Fruit fly (Drosophila melanogaster) whole organism, adult: Measurements from ENCODE around the gene Sfp84E.

Experiments
- CG11617 ChIP-seq: fragments of 200-800 bp; sonication (Bioruptor generic); optimal IDR thresholded peaks from 2 replicates; lab custom pipeline; 2017; ENCODE audit warnings: mild to moderate bottlenecking, missing biosample characterization, missing genetic modification reagents, missing genetic modification characterization
- CG12768 ChIP-seq: fragments of 200-800 bp; sonication (Bioruptor generic); optimal IDR thresholded peaks from 2 replicates; lab custom pipeline; 2017; ENCODE audit warnings: missing biosample characterization, missing genetic modification characterization, mild to moderate bottlenecking, moderate library complexity, missing genetic modification reagents
- CG14711 ChIP-seq: fragments of 200-800 bp; sonication (Bioruptor generic); optimal IDR thresholded peaks from 2 replicates; lab custom pipeline; 2018; ENCODE audit warnings: missing biosample characterization, mild to moderate bottlenecking, missing genetic modification characterization, moderate library complexity
- CG1620 ChIP-seq: fragments of 200-800 bp; sonication (Bioruptor generic); optimal IDR thresholded peaks from 2 replicates; lab custom pipeline; 2016; ENCODE audit warnings: missing biosample characterization, missing genetic modification characterization
- CG33017 ChIP-seq: fragments of 200-800 bp; sonication (Bioruptor generic); optimal IDR thresholded peaks from 2 replicates; lab custom pipeline; 2018; ENCODE audit warnings: missing biosample characterization, mild to moderate bottlenecking, missing genetic modification characterization, moderate library complexity
- CG5204 ChIP-seq: fragments of 200-800 bp; sonication (Bioruptor generic); optimal IDR thresholded peaks from 2 replicates; lab custom pipeline; 2016; ENCODE audit warnings: missing biosample characterization, missing genetic modification characterization
- CG7045 ChIP-seq: fragments of 200-800 bp; sonication (Bioruptor generic); optimal IDR thresholded peaks from 2 replicates; lab custom pipeline; 2017; ENCODE audit warnings: missing biosample characterization, mild to moderate bottlenecking, missing genetic modification characterization
- CG7101 ChIP-seq: fragments of 200-800 bp; sonication (Bioruptor generic); optimal IDR thresholded peaks from 2 replicates; lab custom pipeline; 2018; ENCODE audit warnings: missing biosample characterization, mild to moderate bottlenecking, missing genetic modification characterization, moderate library complexity
- Clk ChIP-seq: fragments of 200-800 bp; sonication (Bioruptor generic); optimal IDR thresholded peaks from 2 replicates; lab custom pipeline; 2017; ENCODE audit warnings: missing biosample characterization, missing genetic modification characterization
- Crg-1 ChIP-seq: fragments of 200-800 bp; sonication (Bioruptor generic); optimal IDR thresholded peaks from 2 replicates; lab custom pipeline; 2016; ENCODE audit warnings: missing biosample characterization, missing genetic modification characterization
- Hr96 ChIP-seq: fragments of 200-800 bp; sonication (Bioruptor generic); optimal IDR thresholded peaks from 2 replicates; lab custom pipeline; 2016; ENCODE audit warnings: missing biosample characterization, missing genetic modification characterization
- Mnt ChIP-seq: fragments of 200-800 bp; sonication (Bioruptor generic); optimal IDR thresholded peaks from 2 replicates; lab custom pipeline; 2016; ENCODE audit warnings: missing biosample characterization, mild to moderate bottlenecking, missing genetic modification characterization
- bab1 ChIP-seq: fragments of 200-800 bp; sonication (Bioruptor generic); optimal IDR thresholded peaks from 3 replicates; lab custom pipeline; 2019; ENCODE audit warnings: missing biosample characterization, mild to moderate bottlenecking, missing genetic modification characterization, moderate library complexity
- cic ChIP-seq: fragments of 200-800 bp; sonication (Bioruptor generic); optimal IDR thresholded peaks from 2 replicates; lab custom pipeline; 2017; ENCODE audit warnings: missing biosample characterization, mild to moderate bottlenecking, missing genetic modification characterization, moderate library complexity
- cnc ChIP-seq, 2 experiments: fragments of >200 bp; optimal IDR thresholded peaks; 2 replicates each; lab custom pipeline; 2017
- kay ChIP-seq: fragments of 200-800 bp; sonication (Bioruptor generic); peaks from one replicate; lab custom pipeline; 2016; ENCODE audit warnings: missing biosample characterization, missing genetic modification characterization, borderline replicate concordance
- ovo ChIP-seq: fragments of 200-800 bp; sonication (Bioruptor generic); optimal IDR thresholded peaks from 2 replicates; lab custom pipeline; 2016; ENCODE audit warnings: missing biosample characterization, missing genetic modification characterization
- pad ChIP-seq: fragments of 200-800 bp; sonication (Bioruptor generic); optimal IDR thresholded peaks from 3 replicates; lab custom pipeline; 2017; ENCODE audit warnings: missing biosample characterization, missing genetic modification characterization, mild to moderate bottlenecking, moderate library complexity, missing genetic modification reagents
- tj ChIP-seq: fragments of 200-800 bp; sonication (Bioruptor generic); optimal IDR thresholded peaks from 3 replicates; lab custom pipeline; 2017; ENCODE audit warnings: missing biosample characterization, mild to moderate bottlenecking, missing genetic modification characterization, moderate library complexity
- toe ChIP-seq: fragments of 200-800 bp; sonication (Bioruptor generic); optimal IDR thresholded peaks from 2 replicates; lab custom pipeline; 2016; ENCODE audit warnings: missing biosample characterization, missing genetic modification characterization

The Sfp84E gene

DNA sequence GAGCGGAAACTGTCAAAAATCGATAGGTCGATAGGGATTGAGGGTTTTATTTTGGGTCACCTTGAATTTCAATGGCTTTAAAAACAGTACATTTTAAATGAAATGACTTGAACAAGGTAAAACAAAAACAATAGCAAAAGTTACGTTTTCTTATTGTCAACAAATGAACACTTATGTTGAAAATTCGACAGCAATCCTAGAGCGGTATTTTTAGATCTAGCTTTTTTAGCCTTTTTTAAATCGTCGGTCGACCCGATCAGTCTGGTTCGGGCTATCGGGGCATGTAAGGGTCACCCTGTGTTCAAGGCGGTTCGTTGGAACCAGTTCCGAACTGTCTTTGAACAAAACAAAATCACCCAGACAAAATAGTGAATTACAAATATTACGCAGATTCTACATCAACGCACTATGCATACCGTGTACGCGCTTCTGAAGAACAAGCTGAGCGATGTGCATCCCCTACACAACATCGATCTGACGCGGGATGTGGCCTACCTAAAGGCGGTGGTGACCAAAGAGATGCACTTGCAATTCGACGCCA, 29.0 kb upstream of the Sfp84E start, which contains the start of the genes CG11052 and CG3223:
Gene CG11052 (minus strand): TSS at position 218 of the 541 bp plus-strand sequence.
Gene CG3223 (plus strand): TSS at position 321 of the 541 bp plus-strand sequence.
- no peak for TF ChIP-seq ovo (GFP tag; lab: Kevin White, UChicago)
- TF ChIP-seq Crg-1 (GFP tag; lab: Kevin White, UChicago): no peak
- TF ChIP-seq CG33017 (tag; lab: Kevin White, UChicago): no peak
- peak; percentile 45 for TF ChIP-seq bab1 (GFP tag; lab: Kevin White, UChicago)
- no peak for TF ChIP-seq CG5204 (GFP tag; lab: Kevin White, UChicago)
- no peak for TF ChIP-seq Clk (GFP tag; lab: Kevin White, UChicago)
- TF ChIP-seq CG12768: no peak
- TF ChIP-seq CG14711 (tag; lab: Kevin White, UChicago): peak; percentile 67
- TF ChIP-seq Mnt (GFP tag; lab: Kevin White, UChicago): no peak

DNA sequence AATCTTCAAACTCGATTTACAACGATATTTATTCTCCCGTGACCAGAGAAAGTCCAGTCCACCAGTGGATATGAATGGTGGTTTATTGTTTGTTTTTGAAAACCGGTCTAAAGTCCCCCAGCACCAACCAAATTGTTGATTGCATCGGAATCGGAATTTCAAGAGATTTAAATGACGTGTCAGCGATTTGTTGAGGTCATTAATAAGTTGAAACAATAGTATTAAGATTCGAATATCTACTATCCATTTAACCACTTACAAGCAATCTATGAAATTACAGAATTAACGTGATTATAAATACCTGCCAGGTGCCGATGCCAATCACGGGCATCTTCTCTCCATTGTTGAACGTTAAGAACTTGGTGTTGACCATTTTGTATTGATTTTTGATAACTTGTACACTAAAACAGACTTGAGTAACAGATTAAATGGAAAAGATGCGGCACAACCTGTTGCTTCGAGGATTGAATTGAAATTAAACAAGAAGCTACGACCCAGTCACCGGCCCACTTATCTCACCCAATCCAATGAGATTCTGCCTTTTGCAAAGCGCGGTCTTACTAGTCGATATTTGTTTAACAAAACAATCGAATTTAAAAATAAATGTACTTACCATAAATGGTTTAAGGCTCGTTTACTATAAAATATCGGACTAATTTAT, 27.6 kb upstream of the Sfp84E start, which contains the start of gene CG2767:
Gene CG2767 (minus strand): TSS at position 516 of the 661 bp plus-strand sequence.
- TF ChIP-seq CG33017 (tag; lab: Kevin White, UChicago): peak; percentile 18
- TF ChIP-seq CG5204 (GFP tag; lab: Kevin White, UChicago): no peak
- peak; percentile 13 for TF ChIP-seq bab1 (GFP tag; lab: Kevin White, UChicago)
- TF ChIP-seq CG1620 (GFP tag; lab: Kevin White, UChicago): no peak
- peak; percentile 64 for TF ChIP-seq tj (GFP tag; lab: Kevin White, UChicago)
- peak; percentile 17 for TF ChIP-seq CG12768

DNA sequence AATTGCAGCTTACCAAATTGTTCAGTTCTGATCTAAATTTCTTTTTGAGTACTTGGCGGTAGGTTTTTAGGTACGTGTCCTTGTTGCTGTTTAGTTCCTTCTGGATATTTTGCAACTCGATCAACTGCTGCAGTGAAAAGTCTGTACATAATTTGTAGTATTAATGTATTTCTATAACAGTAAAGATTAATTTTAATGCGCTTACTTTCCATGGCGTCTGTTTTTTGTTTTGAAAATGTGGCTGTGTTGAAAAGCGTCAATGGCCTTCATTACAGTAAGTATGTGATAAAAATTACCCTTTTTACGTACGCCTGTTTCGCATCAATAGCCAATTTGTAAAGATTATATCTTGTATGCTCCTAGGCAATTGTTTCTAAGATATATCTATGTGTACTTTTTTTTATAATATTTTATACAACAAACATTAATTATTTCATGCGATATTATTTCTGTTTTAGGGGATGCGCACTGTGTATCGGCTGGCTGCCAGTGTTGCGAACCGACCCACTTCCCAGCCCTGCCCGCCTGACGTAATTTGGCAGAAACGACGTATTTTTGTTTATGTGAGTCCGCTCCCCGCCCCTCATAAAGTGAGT, 21.1 kb upstream of the Sfp84E start, which contains the start of the genes Kmn2 and CG2698:
Gene Kmn2 (minus strand): TSS at position 236 of the 596 bp plus-strand sequence.
Gene CG2698 (plus strand): TSS at position 489 of the 596 bp plus-strand sequence.
- TF ChIP-seq CG1620 (GFP tag; lab: Kevin White, UChicago) (peak; percentile 93), Mnt (GFP tag; lab: Kevin White, UChicago) (peak; percentile 88), CG7045 (GFP tag; lab: Kevin White, UChicago) (peak; percentile 96), ovo (GFP tag; lab: Kevin White, UChicago) (peak; percentile 93), CG5204 (GFP tag; lab: Kevin White, UChicago) (peak; percentile 92), kay (GFP tag; lab: Kevin White, UChicago) (peak; percentile 91), Crg-1 (GFP tag; lab: Kevin White, UChicago) (peak; percentile 97), CG12768 (peak; percentile 98), CG33017 (tag; lab: Kevin White, UChicago) (peak; percentile 95), CG14711 (tag; lab: Kevin White, UChicago) (peak; percentile 90), Clk (GFP tag; lab: Kevin White, UChicago) (peak; percentile 80), toe (GFP tag; lab: Kevin White, UChicago) (peak; percentile 88), cnc (optimal IDR thresholded peaks at IDR 0.05; lab: Kevin White, UChicago) (no peak), bab1 (GFP tag; lab: Kevin White, UChicago) (peak; percentile 90), CG11617 (GFP tag; lab: Kevin White, UChicago) (peak; percentile 94), tj (GFP tag; lab: Kevin White, UChicago) (peak; percentile 74), cic (GFP tag; lab: Kevin White, UChicago) (peak; percentile 82), CG7101 (tag; lab: Kevin White, UChicago) (peak; percentile 97), Hr96 (GFP tag; lab: Kevin White, UChicago) (no peak), pad (peak; percentile 90)

DNA sequence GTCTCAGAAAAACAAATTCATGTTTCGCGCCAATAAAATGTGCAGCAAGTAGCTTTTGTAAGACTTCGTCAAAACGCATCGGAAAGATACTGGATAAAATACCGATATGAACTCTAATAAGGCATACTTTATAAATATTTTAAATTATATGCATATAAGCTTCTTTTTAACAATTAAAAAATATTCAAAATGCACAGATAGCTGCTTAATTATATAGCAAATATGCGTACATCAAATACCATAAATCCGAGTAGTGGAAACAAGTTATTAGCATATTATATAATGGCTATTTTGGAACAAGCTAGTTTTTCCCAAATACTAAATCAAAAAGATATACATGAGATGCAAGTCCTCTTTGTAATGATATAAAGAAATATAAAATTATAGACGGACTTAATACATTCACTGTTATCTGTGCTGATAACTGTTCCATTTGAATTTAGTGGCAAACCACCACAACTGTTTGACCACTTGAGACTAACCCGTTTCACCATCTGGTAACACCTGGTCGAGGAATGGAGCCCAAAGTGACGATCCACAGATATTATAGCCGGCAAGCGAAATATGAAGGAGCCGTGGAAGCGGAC, 19.5 kb upstream of the Sfp84E start, which contains the start of gene PIG-H:
Gene PIG-H (plus strand): TSS at position 303 of the 587 bp plus-strand sequence.
- TF ChIP-seq cic (GFP tag; lab: Kevin White, UChicago) (no peak), CG5204 (GFP tag; lab: Kevin White, UChicago) (peak; percentile 11), toe (GFP tag; lab: Kevin White, UChicago) (peak; percentile 8), CG33017 (tag; lab: Kevin White, UChicago) (no peak), CG14711 (tag; lab: Kevin White, UChicago) (peak; percentile 23), CG12768 (peak; percentile 5), kay (GFP tag; lab: Kevin White, UChicago) (peak; percentile 22)

DNA sequence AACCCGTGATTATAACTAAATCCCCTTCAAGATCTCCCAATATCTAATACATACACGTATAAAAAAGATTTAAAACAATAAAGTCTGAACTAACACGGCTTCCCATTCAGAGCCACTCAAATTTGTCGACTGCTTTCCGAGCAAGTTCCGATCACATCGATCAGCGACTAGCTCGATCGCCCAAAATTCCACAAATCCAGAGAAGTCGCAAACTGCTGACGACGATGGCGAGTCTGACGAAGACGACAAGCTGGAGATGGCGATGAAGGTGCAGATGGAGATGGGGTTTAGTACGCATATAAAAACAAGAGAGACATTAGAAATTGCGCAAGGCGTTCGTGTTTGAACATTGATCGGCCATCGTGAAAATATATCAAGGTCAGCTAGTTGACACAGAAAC, 18.7 kb upstream of the Sfp84E start:
- TF ChIP-seq ovo (GFP tag; lab: Kevin White, UChicago): no peak

DNA sequence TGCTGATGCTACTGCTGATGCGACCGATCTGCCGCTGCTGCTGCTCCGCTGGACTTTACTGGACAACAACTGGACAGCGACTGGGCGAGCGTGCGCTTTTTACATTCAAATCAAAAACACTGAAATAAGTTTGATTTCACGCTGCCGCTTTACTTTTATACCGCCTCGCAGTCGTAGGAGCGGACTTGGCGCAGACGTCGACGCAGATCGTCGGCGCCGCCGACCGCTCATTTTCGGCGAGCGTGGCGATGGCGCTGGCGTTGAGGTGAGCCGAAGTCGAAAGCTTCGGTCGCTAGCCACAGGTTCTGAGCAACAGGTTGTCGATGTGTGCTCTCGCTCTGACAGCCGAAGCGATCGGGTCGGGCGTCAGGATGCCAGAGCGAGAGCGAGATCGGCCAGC, 15.6 kb upstream of the Sfp84E start, which contains the start of gene Elovl7:
Gene Elovl7 (minus strand): TSS at position 131 of the 400 bp plus-strand sequence.
- TF ChIP-seq CG12768: no peak
- TF ChIP-seq bab1 (GFP tag; lab: Kevin White, UChicago): peak; percentile 38
- TF ChIP-seq pad: no peak
- TF ChIP-seq tj (GFP tag; lab: Kevin White, UChicago): peak; percentile 61
- no peak for TF ChIP-seq Crg-1 (GFP tag; lab: Kevin White, UChicago)
- no peak for TF ChIP-seq ovo (GFP tag; lab: Kevin White, UChicago)
- TF ChIP-seq CG7045 (GFP tag; lab: Kevin White, UChicago): no peak
- peak; percentile 9 for TF ChIP-seq CG1620 (GFP tag; lab: Kevin White, UChicago)
- no peak for TF ChIP-seq toe (GFP tag; lab: Kevin White, UChicago)
- no peak for TF ChIP-seq CG5204 (GFP tag; lab: Kevin White, UChicago)
